Worm (Caenorhabditis elegans) whole organism, L4 larva: ENCODE data around the gene shc-2.

ENCODE experiments used
- D1046.2 ChIP-seq: fragments of 200-800 bp; sonication (Bioruptor generic); IDR thresholded peaks from 2 replicates; pipeline ENCODE4 v1.3.6; 2022; ENCODE audit warnings: missing genetic modification characterization, missing compliant biosample characterization
- T20F7.1 ChIP-seq: fragments of 200-800 bp; sonication (Bioruptor generic); optimal IDR thresholded peaks from 2 replicates; lab custom pipeline; 2018; ENCODE audit warnings: mild to moderate bottlenecking, missing genetic modification characterization, missing compliant biosample characterization
- Y105C5A.15 ChIP-seq: fragments of 200-800 bp; sonication (Bioruptor generic); IDR thresholded peaks from 2 replicates; pipeline ENCODE4 v1.3.6; 2022; ENCODE audit warnings: missing genetic modification characterization, missing compliant biosample characterization
- ZK546.5 ChIP-seq, 2 experiments: sonication (generic microtip); optimal IDR thresholded peaks; 2 replicates each; lab custom pipeline; 2017; ENCODE audit warnings: missing biosample characterization in 2 of 2, missing genetic modification characterization in 2 of 2
- aha-1 ChIP-seq: fragments of 150-350 bp; peaks from one replicate; lab custom pipeline; 2014; ENCODE audit warnings: missing biosample characterization, missing genetic modification characterization
- ceh-20 ChIP-seq: fragments of 200-800 bp; sonication (Bioruptor generic); IDR thresholded peaks from 2 replicates; pipeline ENCODE4 v1.3.6; 2022; ENCODE audit warnings: missing genetic modification reagents, missing genetic modification characterization, missing compliant biosample characterization
- ceh-32 ChIP-seq: sonication (generic microtip); optimal IDR thresholded peaks from 2 replicates; lab custom pipeline; 2016; ENCODE audit warnings: mild to moderate bottlenecking, missing genetic modification characterization, missing compliant biosample characterization; ENCODE audit not compliant: poor library complexity
- daf-12 ChIP-seq: fragments of 150-350 bp; optimal IDR thresholded peaks from 2 replicates; lab custom pipeline; 2014; ENCODE audit warnings: missing biosample characterization, missing genetic modification reagents, missing genetic modification characterization
- daf-19 ChIP-seq: fragments of 200-800 bp; sonication (Bioruptor generic); conservative IDR thresholded peaks from 2 replicates; pipeline ENCODE4 v1.3.6; 2022; ENCODE audit warnings: missing genetic modification characterization, missing compliant biosample characterization
- dmd-6 ChIP-seq: fragments of 200-800 bp; sonication (Bioruptor generic); IDR thresholded peaks from 2 replicates; pipeline ENCODE4 v1.3.6; 2022; ENCODE audit warnings: missing genetic modification reagents, missing genetic modification characterization, missing compliant biosample characterization
- dve-1 ChIP-seq: sonication (generic microtip); optimal IDR thresholded peaks from 2 replicates; lab custom pipeline; 2017; ENCODE audit warnings: antibody characterized with exemption, mild to moderate bottlenecking, missing genetic modification characterization, missing compliant biosample characterization; ENCODE audit not compliant: insufficient read depth
- fkh-10 ChIP-seq: fragments of 150-350 bp; optimal IDR thresholded peaks from 2 replicates; lab custom pipeline; 2014; ENCODE audit warnings: missing biosample characterization, missing genetic modification reagents, missing genetic modification characterization
- fos-1 ChIP-seq: fragments of 150-350 bp; optimal IDR thresholded peaks from 2 replicates; lab custom pipeline; 2014; ENCODE audit warnings: missing biosample characterization, missing genetic modification characterization
- hif-1 ChIP-seq, 2 experiments: sonication (generic microtip); optimal IDR thresholded peaks; 2 replicates each; lab custom pipeline; 2016 to 2017; ENCODE audit warnings: missing compliant biosample characterization in 2 of 2, missing genetic modification characterization in 2 of 2, missing genetic modification reagents in 2 of 2, missing genotype in 2 of 2, mild to moderate bottlenecking in 1 of 2
- hlh-11 ChIP-seq: fragments of 200-800 bp; sonication (Bioruptor generic); optimal IDR thresholded peaks from 2 replicates; lab custom pipeline; 2018; ENCODE audit warnings: mild to moderate bottlenecking, missing genetic modification characterization, missing compliant biosample characterization
- hmg-1.1 ChIP-seq: fragments of 200-800 bp; sonication (Bioruptor generic); IDR thresholded peaks from 2 replicates; pipeline ENCODE4 v1.3.6; 2022; ENCODE audit warnings: missing genetic modification reagents, missing genetic modification characterization, missing compliant biosample characterization
- jun-1 ChIP-seq: fragments of 150-350 bp; optimal IDR thresholded peaks from 2 replicates; lab custom pipeline; 2014; ENCODE audit warnings: missing biosample characterization, missing genetic modification reagents, missing genetic modification characterization
- lim-7 ChIP-seq: fragments of 200-800 bp; sonication (Bioruptor generic); IDR thresholded peaks from 2 replicates; pipeline ENCODE4 v1.3.6; 2022; ENCODE audit warnings: missing genetic modification characterization, missing compliant biosample characterization
- lin-15B ChIP-seq: fragments of 150-350 bp; sonication (generic microtip); optimal IDR thresholded peaks from 3 replicates; lab custom pipeline; 2014; ENCODE audit warnings: missing biosample characterization, missing genetic modification characterization
- madf-5 ChIP-seq, 2 experiments: fragments of 200-800 bp; sonication (Bioruptor generic); IDR thresholded peaks; 2 replicates each; pipeline ENCODE4 v1.3.6; 2022; ENCODE audit warnings: missing compliant biosample characterization in 2 of 2, missing genetic modification characterization in 2 of 2
- mdt-29 ChIP-seq: fragments of 200-800 bp; sonication (Bioruptor generic); IDR thresholded peaks from 2 replicates; pipeline ENCODE4 v1.3.6; 2022; ENCODE audit warnings: missing genetic modification reagents, missing genetic modification characterization, missing compliant biosample characterization
- mep-1 ChIP-seq: fragments of 150-350 bp; sonication (generic microtip); optimal IDR thresholded peaks from 3 replicates; lab custom pipeline; 2014; ENCODE audit warnings: missing biosample characterization, missing genetic modification characterization
- mes-2 ChIP-seq: sonication (generic microtip); optimal IDR thresholded peaks from 2 replicates; lab custom pipeline; 2016; ENCODE audit warnings: missing genotype, mild to moderate bottlenecking, missing genetic modification characterization, missing compliant biosample characterization; ENCODE audit not compliant: poor library complexity, severe bottlenecking
- nhr-102 ChIP-seq: sonication (generic microtip); optimal IDR thresholded peaks from 2 replicates; lab custom pipeline; 2016; ENCODE audit warnings: mild to moderate bottlenecking, missing genetic modification characterization, moderate library complexity, missing compliant biosample characterization
- nhr-28 ChIP-seq: fragments of 150-350 bp; optimal IDR thresholded peaks from 2 replicates; lab custom pipeline; 2014; ENCODE audit warnings: missing biosample characterization, missing genetic modification characterization
- nhr-42 ChIP-seq: fragments of 200-800 bp; sonication (Bioruptor generic); IDR thresholded peaks from 2 replicates; pipeline ENCODE4 v1.3.6; 2022; ENCODE audit warnings: missing genetic modification characterization, missing compliant biosample characterization
- nhr-6 ChIP-seq: fragments of 150-350 bp; optimal IDR thresholded peaks from 2 replicates; lab custom pipeline; 2014; ENCODE audit warnings: missing biosample characterization, missing genetic modification characterization
- nhr-76 ChIP-seq: fragments of 150-350 bp; optimal IDR thresholded peaks from 2 replicates; lab custom pipeline; 2014; ENCODE audit warnings: missing biosample characterization, missing genetic modification characterization
- php-3 ChIP-seq: fragments of 200-800 bp; sonication (Bioruptor generic); IDR thresholded peaks from 2 replicates; pipeline ENCODE4 v1.3.6; 2022; ENCODE audit warnings: missing genetic modification reagents, missing genetic modification characterization, missing compliant biosample characterization
- pqm-1 ChIP-seq: sonication (generic microtip); optimal IDR thresholded peaks from 2 replicates; lab custom pipeline; 2017; ENCODE audit warnings: missing biosample characterization, missing genetic modification characterization
- rbr-2 ChIP-seq: sonication (generic microtip); optimal IDR thresholded peaks from 2 replicates; lab custom pipeline; 2016; ENCODE audit warnings: missing genotype, missing genetic modification characterization, missing compliant biosample characterization
- sdz-12 ChIP-seq: fragments of 200-800 bp; sonication (Bioruptor generic); optimal IDR thresholded peaks from 2 replicates; lab custom pipeline; 2018; ENCODE audit warnings: mild to moderate bottlenecking, missing genetic modification characterization, missing compliant biosample characterization
- set-16 ChIP-seq: fragments of 200-800 bp; sonication (Bioruptor generic); IDR thresholded peaks from 2 replicates; pipeline ENCODE4 v1.3.6; 2022; ENCODE audit warnings: missing genetic modification reagents, missing genetic modification characterization, missing compliant biosample characterization
- tra-1 ChIP-seq: fragments of 200-800 bp; sonication (Bioruptor generic); IDR thresholded peaks from 2 replicates; pipeline ENCODE4 v1.3.6; 2022; ENCODE audit warnings: missing genetic modification reagents, missing genetic modification characterization, missing compliant biosample characterization
- unc-130 ChIP-seq: sonication (generic microtip); optimal IDR thresholded peaks from 2 replicates; lab custom pipeline; 2016; ENCODE audit warnings: missing genetic modification reagents, missing genetic modification characterization, missing compliant biosample characterization
- unc-62 ChIP-seq, 3 experiments: fragments of 150-350 bp in 1 of 3; sonication (generic microtip); optimal IDR thresholded peaks in 2 of 3; peaks in 1 of 3; 1 replicate in 1 of 3; 2 replicates in 2 of 3; lab custom pipeline; 2014 to 2017; ENCODE audit warnings: missing biosample characterization in 3 of 3, missing genetic modification characterization in 3 of 3, missing genetic modification reagents in 3 of 3, missing genotype in 1 of 3
- zag-1 ChIP-seq: fragments of 150-350 bp; optimal IDR thresholded peaks from 2 replicates; lab custom pipeline; 2014; ENCODE audit warnings: missing biosample characterization, missing genetic modification characterization
- zfp-2 ChIP-seq: sonication (generic microtip); optimal IDR thresholded peaks from 2 replicates; lab custom pipeline; 2016; ENCODE audit warnings: mild to moderate bottlenecking, missing genetic modification characterization, missing compliant biosample characterization
- zfp-3 ChIP-seq: fragments of 200-800 bp; sonication (Bioruptor generic); conservative IDR thresholded peaks from 2 replicates; pipeline ENCODE4 v1.3.6; 2022; ENCODE audit warnings: missing genetic modification reagents, missing genetic modification characterization, missing compliant biosample characterization
- zip-11 ChIP-seq: fragments of 200-800 bp; sonication (Bioruptor generic); IDR thresholded peaks from 2 replicates; pipeline ENCODE4 v1.3.6; 2022; ENCODE audit warnings: missing genetic modification characterization, missing compliant biosample characterization
- zip-2 ChIP-seq: fragments of 150-350 bp; optimal IDR thresholded peaks from 2 replicates; lab custom pipeline; 2014; ENCODE audit warnings: missing biosample characterization, missing genetic modification characterization

The shc-2 gene

ce11 chrII:4968863-4969262 lies at the start of gene shc-2:
Gene shc-2 (plus strand): TSS chrII:4969163.
- no peak for TF ChIP-seq hif-1 (tag; optimal IDR thresholded peaks at IDR 0.05; lab: Kevin White, UChicago)
- no peak for TF ChIP-seq jun-1 (tag; lab: Kevin White, UChicago)
- TF ChIP-seq php-3 (GFP tag; lab: Robert Waterston, UW), result no peak
- no peak for TF ChIP-seq ceh-32 (tag; lab: Kevin White, UChicago)
- no peak for TF ChIP-seq zfp-3 (GFP tag; lab: Robert Waterston, UW)
- no peak for TF ChIP-seq sdz-12 (GFP tag; lab: Kevin White, UChicago)
- TF ChIP-seq zag-1 (tag; lab: Kevin White, UChicago), result no peak
- TF ChIP-seq lin-15B (tag; lab: Kevin White, UChicago), result no peak
- no peak for TF ChIP-seq madf-5 (GFP tag; IDR thresholded peaks at IDR 0.05; lab: Robert Waterston, UW)
- TF ChIP-seq nhr-76 (tag; lab: Kevin White, UChicago), result no peak
- TF ChIP-seq zip-2 (tag; lab: Kevin White, UChicago), result no peak
- TF ChIP-seq rbr-2, result no peak

ce11 chrII:4920608-4921007 lies 48.4 kb upstream of the shc-2 start:
- TF ChIP-seq dmd-6, result no peak
- peak; percentile 63 for TF ChIP-seq pqm-1
- no peak for TF ChIP-seq daf-19 (GFP tag; lab: Robert Waterston, UW)
- no peak for TF ChIP-seq set-16
- TF ChIP-seq unc-130 (GFP tag; lab: Kevin White, UChicago), result no peak
- TF ChIP-seq fos-1 (tag; lab: Kevin White, UChicago), result no peak
- TF ChIP-seq lim-7 (GFP tag; lab: Robert Waterston, UW), result no peak
- TF ChIP-seq mes-2 (tag; lab: Kevin White, UChicago), result no peak
- no peak for TF ChIP-seq nhr-42 (GFP tag; lab: Robert Waterston, UW)
- TF ChIP-seq ZK546.5 (tag; optimal IDR thresholded peaks at IDR 0.05; lab: Kevin White, UChicago), result no peak
- no peak for TF ChIP-seq mdt-29 (GFP tag; lab: Robert Waterston, UW)
- TF ChIP-seq daf-12 (tag; lab: Kevin White, UChicago), result no peak
- TF ChIP-seq zfp-2 (tag; lab: Kevin White, UChicago), result no peak
- peak; percentile 42 for TF ChIP-seq dve-1 (tag; lab: Kevin White, UChicago)
- no peak for TF ChIP-seq zag-1 (tag; lab: Kevin White, UChicago)
- peak; percentile 6 for TF ChIP-seq hlh-11
- no peak for TF ChIP-seq aha-1 (tag; lab: Kevin White, UChicago)
- TF ChIP-seq tra-1 (GFP tag; lab: Robert Waterston, UW), result no peak
- TF ChIP-seq hmg-1.1 (GFP tag; lab: Robert Waterston, UW), result no peak
- TF ChIP-seq ceh-20 (GFP tag; lab: Robert Waterston, UW), result no peak
- no peak for TF ChIP-seq Y105C5A.15 (GFP tag; lab: Robert Waterston, UW)
- no peak for TF ChIP-seq D1046.2 (GFP tag; lab: Robert Waterston, UW)
- no peak for TF ChIP-seq nhr-102 (tag; lab: Kevin White, UChicago)
- TF ChIP-seq fkh-10 (GFP tag; lab: Kevin White, UChicago), result no peak
- no peak for TF ChIP-seq nhr-6
- no peak for TF ChIP-seq sdz-12 (GFP tag; lab: Kevin White, UChicago)
- TF ChIP-seq mep-1 (tag; lab: Kevin White, UChicago), result no peak
- no peak for TF ChIP-seq T20F7.1 (GFP tag; lab: Kevin White, UChicago)
- TF ChIP-seq zip-11 (GFP tag; lab: Robert Waterston, UW), result no peak
- TF ChIP-seq nhr-28, result peak; percentile 17
- TF ChIP-seq unc-62 (GFP tag; optimal IDR thresholded peaks at IDR 0.05 in 1 of 2; lab: Kevin White, UChicago), result no peak
- no peak for TF ChIP-seq unc-62 (tag; optimal IDR thresholded peaks at IDR 0.05; lab: Kevin White, UChicago)
